Fruit fly (Drosophila melanogaster) whole organism, adult: Measurements from ENCODE around the gene kipf.

Experiments used
- CG14711 ChIP-seq: fragments of 200-800 bp; sonication (Bioruptor generic); optimal IDR thresholded peaks from 2 replicates; lab custom pipeline; 2018; ENCODE audit warnings: missing biosample characterization, mild to moderate bottlenecking, missing genetic modification characterization, moderate library complexity
- CG33017 ChIP-seq: fragments of 200-800 bp; sonication (Bioruptor generic); optimal IDR thresholded peaks from 2 replicates; lab custom pipeline; 2018; ENCODE audit warnings: missing biosample characterization, mild to moderate bottlenecking, missing genetic modification characterization, moderate library complexity
- CG7045 ChIP-seq: fragments of 200-800 bp; sonication (Bioruptor generic); optimal IDR thresholded peaks from 2 replicates; lab custom pipeline; 2017; ENCODE audit warnings: missing biosample characterization, mild to moderate bottlenecking, missing genetic modification characterization
- Clk ChIP-seq: fragments of 200-800 bp; sonication (Bioruptor generic); optimal IDR thresholded peaks from 2 replicates; lab custom pipeline; 2017; ENCODE audit warnings: missing biosample characterization, missing genetic modification characterization
- Crg-1 ChIP-seq: fragments of 200-800 bp; sonication (Bioruptor generic); optimal IDR thresholded peaks from 2 replicates; lab custom pipeline; 2016; ENCODE audit warnings: missing biosample characterization, missing genetic modification characterization
- Hr96 ChIP-seq: fragments of 200-800 bp; sonication (Bioruptor generic); optimal IDR thresholded peaks from 2 replicates; lab custom pipeline; 2016; ENCODE audit warnings: missing biosample characterization, missing genetic modification characterization
- Mnt ChIP-seq: fragments of 200-800 bp; sonication (Bioruptor generic); optimal IDR thresholded peaks from 2 replicates; lab custom pipeline; 2016; ENCODE audit warnings: missing biosample characterization, mild to moderate bottlenecking, missing genetic modification characterization
- cic ChIP-seq: fragments of 200-800 bp; sonication (Bioruptor generic); optimal IDR thresholded peaks from 2 replicates; lab custom pipeline; 2017; ENCODE audit warnings: missing biosample characterization, mild to moderate bottlenecking, missing genetic modification characterization, moderate library complexity
- cnc ChIP-seq, 2 experiments: fragments of >200 bp; optimal IDR thresholded peaks; 2 replicates each; lab custom pipeline; 2017
- tj ChIP-seq: fragments of 200-800 bp; sonication (Bioruptor generic); optimal IDR thresholded peaks from 3 replicates; lab custom pipeline; 2017; ENCODE audit warnings: missing biosample characterization, mild to moderate bottlenecking, missing genetic modification characterization, moderate library complexity

kipf gene

DNA sequence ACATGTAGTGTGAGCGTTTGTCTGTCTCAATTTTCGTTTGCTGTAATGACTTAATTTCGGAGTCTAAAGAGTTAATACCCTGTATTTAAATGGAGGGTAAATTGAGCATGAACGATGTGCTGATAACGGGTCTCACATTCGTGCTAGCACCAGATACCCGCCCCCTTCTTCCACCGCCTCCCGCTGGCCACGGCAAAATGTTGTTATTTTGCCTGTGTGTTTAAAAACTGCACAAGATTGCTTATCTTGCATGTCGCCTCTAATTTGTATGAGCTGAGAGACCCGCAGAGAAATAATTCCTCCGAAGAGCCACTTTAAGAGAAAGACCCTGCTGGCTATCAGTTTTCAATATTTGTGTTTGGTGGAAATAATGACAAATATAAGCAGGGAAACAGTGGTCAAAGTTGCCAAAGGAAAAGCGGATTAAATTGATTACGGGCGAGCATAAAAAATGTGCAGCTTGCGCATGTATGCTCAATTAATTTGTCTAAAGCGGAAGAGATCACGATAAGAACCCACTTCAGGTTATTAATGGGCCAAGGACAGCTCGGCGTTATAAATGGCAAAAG, 51.2 kb downstream of the kipf start:
- TF ChIP-seq cic (GFP tag; lab: Kevin White, UChicago) (peak; percentile 77), CG7045 (no peak), Clk (GFP tag; lab: Kevin White, UChicago) (no peak), CG33017 (peak; percentile 16), CG14711 (tag; lab: Kevin White, UChicago) (no peak), Hr96 (GFP tag; lab: Kevin White, UChicago) (no peak), tj (GFP tag; lab: Kevin White, UChicago) (peak; percentile 84), cnc (optimal IDR thresholded peaks at IDR 0.05; lab: Kevin White, UChicago) (no peak), Mnt (GFP tag; lab: Kevin White, UChicago) (peak; percentile 70), Crg-1 (GFP tag; lab: Kevin White, UChicago) (peak; percentile 19)
